Fruit fly (Drosophila melanogaster) whole organism, embryonic: ENCODE results near the gene dob.
A peak's percentile ranks its signal among the peaks of the same experiment; 100 is the strongest.

ENCODE experiments used
- CG11560 ChIP-seq: fragments of 200-800 bp; sonication (Bioruptor generic); IDR thresholded peaks from 3 replicates; pipeline ENCODE4 v1.3.6; 2022; ENCODE audit warnings: missing biosample characterization, missing genetic modification characterization
- CG14860 ChIP-seq: fragments of 200-800 bp; sonication (Bioruptor generic); IDR thresholded peaks from 3 replicates; pipeline ENCODE4 v1.3.6; 2022; ENCODE audit warnings: missing biosample characterization, missing genetic modification characterization; ENCODE audit not compliant: partially characterized antibody
- CG15514 ChIP-seq: fragments of 200-800 bp; sonication (Bioruptor generic); optimal IDR thresholded peaks from 3 replicates; lab custom pipeline; 2017; ENCODE audit warnings: missing biosample characterization, missing genetic modification characterization, mild to moderate bottlenecking, moderate library complexity, missing genetic modification reagents
- CG15696 ChIP-seq: fragments of 200-800 bp; sonication (Bioruptor generic); optimal IDR thresholded peaks from 2 replicates; lab custom pipeline; 2019; ENCODE audit warnings: missing biosample characterization, mild to moderate bottlenecking, missing genetic modification characterization, moderate library complexity
- CG32772 ChIP-seq: fragments of 200-800 bp; sonication (Bioruptor generic); IDR thresholded peaks from 2 replicates; pipeline ENCODE4 v1.3.6; 2022; ENCODE audit warnings: missing biosample characterization, missing genetic modification characterization
- CG34376 ChIP-seq: fragments of 200-800 bp; sonication (Bioruptor generic); optimal IDR thresholded peaks from 2 replicates; lab custom pipeline; 2018; ENCODE audit warnings: missing biosample characterization, mild to moderate bottlenecking, missing genetic modification characterization
- CG42726 ChIP-seq: fragments of 200-800 bp; sonication (Bioruptor generic); IDR thresholded peaks from 2 replicates; pipeline ENCODE4 v1.3.6; 2022; ENCODE audit warnings: missing biosample characterization, missing genetic modification characterization; ENCODE audit not compliant: partially characterized antibody
- CG5180 ChIP-seq: fragments of 200-800 bp; sonication (Bioruptor generic); optimal IDR thresholded peaks from 3 replicates; lab custom pipeline; 2017; ENCODE audit warnings: missing biosample characterization, missing genetic modification characterization, mild to moderate bottlenecking, moderate library complexity, missing genetic modification reagents
- ERR ChIP-seq: fragments of 200-800 bp; sonication (Bioruptor generic); optimal IDR thresholded peaks from 2 replicates; lab custom pipeline; 2016; ENCODE audit warnings: missing biosample characterization, missing genetic modification characterization
- Ets65A ChIP-seq: fragments of 200-800 bp; sonication (Bioruptor generic); peaks from one replicate; lab custom pipeline; 2016; ENCODE audit warnings: missing biosample characterization, missing genetic modification characterization
- Hr39 ChIP-seq: fragments of >200 bp; optimal IDR thresholded peaks from 2 replicates; lab custom pipeline; 2017
- Med ChIP-seq: fragments of 200-800 bp; sonication (Bioruptor generic); peaks from one replicate; lab custom pipeline; 2016; ENCODE audit warnings: missing biosample characterization, missing genetic modification characterization, mild to moderate bottlenecking, inconsistent platforms, moderate library complexity
- Rfx ChIP-seq: fragments of 200-800 bp; sonication (Bioruptor generic); IDR thresholded peaks from 2 replicates; pipeline ENCODE4 v1.3.6; 2022; ENCODE audit warnings: missing biosample characterization, missing genetic modification characterization
- crol ChIP-seq: fragments of 200-800 bp; sonication (Bioruptor generic); IDR thresholded peaks from 2 replicates; pipeline ENCODE4 v1.3.6; 2022; ENCODE audit warnings: missing biosample characterization, missing genetic modification characterization
- eyg ChIP-seq: fragments of 200-800 bp; sonication (Bioruptor generic); optimal IDR thresholded peaks from 3 replicates; lab custom pipeline; 2016; ENCODE audit warnings: missing biosample characterization, missing genetic modification characterization
- gem ChIP-seq: fragments of 200-800 bp; sonication (Bioruptor generic); optimal IDR thresholded peaks from 2 replicates; lab custom pipeline; 2019; ENCODE audit warnings: missing biosample characterization, mild to moderate bottlenecking, missing genetic modification characterization, moderate library complexity
- phol ChIP-seq: fragments of 200-800 bp; sonication (Bioruptor generic); optimal IDR thresholded peaks from 3 replicates; lab custom pipeline; 2018; ENCODE audit warnings: missing biosample characterization, mild to moderate bottlenecking, missing genetic modification characterization, moderate library complexity
- sug ChIP-seq: fragments of 200-800 bp; optimal IDR thresholded peaks from 2 replicates; lab custom pipeline; 2019; ENCODE audit warnings: missing biosample characterization, mild to moderate bottlenecking, missing genetic modification characterization, moderate library complexity
- zen ChIP-seq: fragments of 200-800 bp; sonication (Bioruptor generic); optimal IDR thresholded peaks from 3 replicates; lab custom pipeline; 2018; ENCODE audit warnings: missing biosample characterization, mild to moderate bottlenecking, missing genetic modification characterization, moderate library complexity

The dob gene

DNA sequence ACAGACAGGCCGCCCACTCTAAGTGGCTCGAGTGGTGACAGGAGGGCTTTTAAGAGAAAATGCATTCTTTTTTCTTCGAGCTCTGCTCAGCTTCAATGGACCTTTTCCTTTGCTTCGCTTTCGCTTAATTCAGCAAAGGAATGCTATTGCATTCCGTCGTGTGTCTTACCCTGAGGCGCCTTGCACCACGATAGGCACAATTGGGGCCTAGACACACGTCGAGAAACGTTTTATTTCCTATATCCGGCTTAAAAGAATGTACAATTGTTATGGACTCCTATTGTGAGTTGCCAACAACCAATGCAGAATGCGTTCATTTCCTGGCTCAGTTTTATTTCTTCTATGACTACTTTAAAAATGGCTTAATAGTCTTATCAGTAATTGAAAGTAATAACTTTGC, 24.4 kb downstream of the dob start (continued):
- peak; percentile 6 for TF ChIP-seq phol (tag; lab: Kevin White, UChicago)
- TF ChIP-seq ERR (GFP tag; lab: Kevin White, UChicago), result no peak
- peak; percentile 1 for TF ChIP-seq CG15696 (tag; lab: Kevin White, UChicago)
- peak; percentile 55 for TF ChIP-seq zen (tag; lab: Kevin White, UChicago)

DNA sequence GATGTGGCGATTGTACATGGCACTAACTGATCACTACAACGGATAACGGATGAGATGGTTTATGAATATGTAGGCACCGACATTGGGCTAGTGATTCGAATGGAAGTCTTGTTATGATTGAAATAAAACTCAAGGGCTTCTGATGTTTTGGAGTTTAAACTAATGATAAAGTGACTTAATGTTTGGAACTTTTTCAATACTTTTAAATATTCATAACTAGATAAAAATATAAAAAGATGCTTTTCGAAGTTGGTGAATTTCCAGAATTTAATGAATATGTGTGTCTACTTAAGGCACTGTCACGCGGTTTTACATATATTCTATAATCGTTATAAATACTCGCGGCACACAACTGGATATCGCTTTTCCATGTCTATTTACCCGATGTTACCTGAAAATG, 29.1 kb downstream of the dob start, which contains the start of gene CG9072:
CG9072 (minus strand) TSS at position 101 of the 400 bp plus-strand sequence.
- TF ChIP-seq crol (GFP tag; lab: Robert Waterston, UW) (no peak), eyg (GFP tag; lab: Kevin White, UChicago) (no peak), Rfx (GFP tag; lab: Robert Waterston, UW) (no peak)

DNA sequence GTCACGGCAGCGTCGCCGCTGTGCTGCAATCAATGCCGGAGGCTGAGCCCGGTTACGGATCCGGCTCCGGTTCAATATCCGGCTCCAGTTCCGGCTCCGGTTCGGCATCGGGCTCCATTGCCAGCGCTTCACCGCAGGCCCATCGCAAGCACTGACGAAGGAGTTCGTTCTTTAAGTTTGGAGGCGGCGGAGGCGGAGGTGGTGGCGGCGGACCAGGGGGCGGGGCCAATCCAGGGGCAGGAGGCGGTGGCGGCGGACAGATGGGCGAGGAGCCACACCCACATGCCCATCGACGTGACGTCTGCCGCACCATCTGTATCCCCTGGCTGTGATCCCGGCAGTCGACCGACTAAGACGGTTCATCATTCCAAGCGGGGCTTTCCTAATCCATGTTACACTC, 45.1 kb downstream of the dob start:
- TF ChIP-seq CG14860 (GFP tag; lab: Robert Waterston, UW) (no peak), CG32772 (GFP tag; lab: Robert Waterston, UW) (no peak), Hr39 (peak; percentile 66), CG11560 (tag; lab: Robert Waterston, UW) (no peak), CG15514 (peak; percentile 22)

DNA sequence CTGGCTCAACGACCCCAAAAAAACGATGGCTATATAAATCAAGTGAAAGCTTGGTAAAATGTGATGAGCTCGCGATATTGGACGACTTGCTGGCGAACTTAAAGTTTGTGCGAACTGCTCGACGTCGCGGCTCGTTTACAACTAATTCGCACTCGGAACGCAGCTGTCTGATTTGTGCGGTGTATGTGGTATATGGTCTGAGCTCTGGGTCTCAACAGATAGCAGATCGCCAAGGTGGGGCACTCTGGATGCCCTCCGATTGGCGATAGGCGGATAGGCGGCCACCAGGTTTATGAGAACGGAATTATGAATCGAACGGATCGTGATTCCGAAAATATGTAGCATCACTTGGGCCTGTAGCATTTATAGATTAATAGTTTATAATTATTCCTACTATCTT, 49.6 kb downstream of the dob start, which contains the start of gene Cyp4s3:
Cyp4s3 (minus strand) TSS at position 146 of the 400 bp plus-strand sequence.
- peak; percentile 56 for TF ChIP-seq CG34376 (GFP tag; lab: Kevin White, UChicago)
- peak; percentile 10 for TF ChIP-seq CG15514
- no peak for TF ChIP-seq CG42726 (GFP tag; lab: Robert Waterston, UW)
- TF ChIP-seq gem (tag; lab: Kevin White, UChicago), result no peak
- TF ChIP-seq sug (tag; lab: Kevin White, UChicago), result peak; percentile 41
- peak; percentile 4 for TF ChIP-seq CG5180
- peak; percentile 12 for TF ChIP-seq Ets65A
- TF ChIP-seq Med, result peak; percentile 52
